Worm (Caenorhabditis elegans): ENCODE data around the gene lgc-38.

ce11 chrIII:6969090-6969489 lies 39.8 kb upstream of the lgc-38 start, which contains the start of gene F31E3.12:
- no peak for TF ChIP-seq fkh-10 (GFP tag; optimal IDR thresholded peaks at IDR 0.05)
- TF ChIP-seq mdl-1 (tag; optimal IDR thresholded peaks at IDR 0.05), result no peak
- TF ChIP-seq ztf-11 (tag; optimal IDR thresholded peaks at IDR 0.05), result no peak
- no peak for TF ChIP-seq fos-1 (tag; optimal IDR thresholded peaks at IDR 0.05)
- TF ChIP-seq R02D3.7 (tag; optimal IDR thresholded peaks at IDR 0.05), result no peak
- no peak for TF ChIP-seq egl-27 (tag; optimal IDR thresholded peaks at IDR 0.05)
- TF ChIP-seq pha-4 (tag; optimal IDR thresholded peaks at IDR 0.05), result no peak
- TF ChIP-seq elt-1 (tag; optimal IDR thresholded peaks at IDR 0.05), result no peak

Data from whole organism, L3 larva.